Fruit fly (Drosophila melanogaster) whole organism, prepupa: ENCODE data around the gene Wdr59.

Experiments
- CG15336 ChIP-seq: fragments of 200-800 bp; sonication (Bioruptor generic); IDR thresholded peaks from 2 replicates; pipeline ENCODE4 v1.3.6; 2022; ENCODE audit warnings: missing biosample characterization, missing genetic modification characterization
- CG34406 ChIP-seq: fragments of 200-800 bp; sonication (Bioruptor generic); optimal IDR thresholded peaks from 3 replicates; lab custom pipeline; 2016; ENCODE audit warnings: missing biosample characterization, missing genetic modification characterization
- CG6854 ChIP-seq: fragments of 200-800 bp; sonication (Bioruptor generic); optimal IDR thresholded peaks from 2 replicates; lab custom pipeline; 2017; ENCODE audit warnings: missing biosample characterization, mild to moderate bottlenecking, missing genetic modification characterization
- Hr38 ChIP-seq: sonication (Bioruptor generic); optimal IDR thresholded peaks from 2 replicates; lab custom pipeline; 2016; ENCODE audit warnings: missing biosample characterization, missing genetic modification characterization
- Hr39 ChIP-seq: fragments of 200-800 bp; sonication (Bioruptor generic); optimal IDR thresholded peaks from 2 replicates; lab custom pipeline; 2016; ENCODE audit warnings: missing biosample characterization, missing genetic modification characterization
- Lpt ChIP-seq: fragments of 200-800 bp; sonication (Bioruptor generic); optimal IDR thresholded peaks from 3 replicates; lab custom pipeline; 2016; ENCODE audit warnings: missing biosample characterization, missing genetic modification characterization
- Smox ChIP-seq: fragments of 200-800 bp; sonication (Bioruptor generic); optimal IDR thresholded peaks from 3 replicates; lab custom pipeline; 2016; ENCODE audit warnings: missing biosample characterization, missing genetic modification characterization
- dac ChIP-seq: fragments of 200-800 bp; sonication (Bioruptor generic); optimal IDR thresholded peaks from 2 replicates; lab custom pipeline; 2017; ENCODE audit warnings: missing biosample characterization, mild to moderate bottlenecking, missing genetic modification characterization
- esn ChIP-seq: fragments of 200-800 bp; sonication (Bioruptor generic); optimal IDR thresholded peaks from 2 replicates; lab custom pipeline; 2016; ENCODE audit warnings: missing biosample characterization, mild to moderate bottlenecking, missing genetic modification characterization, moderate library complexity
- fd59A ChIP-seq: fragments of 200-800 bp; sonication (Bioruptor generic); optimal IDR thresholded peaks from 2 replicates; lab custom pipeline; 2017; ENCODE audit warnings: missing biosample characterization, mild to moderate bottlenecking, missing genetic modification characterization, missing genetic modification reagents
- fd85E ChIP-seq: fragments of 200-800 bp; sonication (Bioruptor generic); optimal IDR thresholded peaks from 3 replicates; lab custom pipeline; 2016; ENCODE audit warnings: missing biosample characterization, missing genetic modification characterization
- fkh ChIP-seq: fragments of 200-800 bp; sonication (Bioruptor generic); optimal IDR thresholded peaks from 3 replicates; lab custom pipeline; 2017; ENCODE audit warnings: missing biosample characterization, mild to moderate bottlenecking, missing genetic modification characterization, moderate library complexity
- topi ChIP-seq: fragments of 200-800 bp; sonication (Bioruptor generic); optimal IDR thresholded peaks from 3 replicates; lab custom pipeline; 2016; ENCODE audit warnings: missing biosample characterization, missing genetic modification characterization

DNA sequence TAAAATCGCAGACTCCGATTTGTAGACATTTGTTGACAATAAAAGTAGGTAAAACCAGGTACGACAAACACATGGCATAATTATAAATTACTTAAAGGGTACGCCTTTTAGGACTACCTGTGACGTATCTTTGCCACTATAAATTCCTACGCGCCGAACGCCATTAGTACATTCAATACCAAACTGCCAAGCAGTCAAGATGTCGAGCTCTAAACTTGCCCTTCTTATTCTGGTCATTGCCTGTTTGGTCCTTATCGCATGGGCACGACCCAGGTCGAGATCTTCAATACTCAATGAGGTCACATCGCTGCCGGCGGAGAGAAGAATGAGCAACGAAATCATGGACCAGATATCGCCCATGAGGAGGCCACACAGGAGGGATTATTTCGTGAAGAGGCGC, 20.4 kb upstream of the Wdr59 start, which contains the start of gene CG14915:
- TF ChIP-seq Hr39 (GFP tag; lab: Kevin White, UChicago) (no peak), fkh (GFP tag; lab: Kevin White, UChicago) (no peak), Hr38 (GFP tag; lab: Kevin White, UChicago) (no peak), CG34406 (no peak), fd59A (GFP tag; lab: Kevin White, UChicago) (no peak), Smox (no peak), esn (no peak), dac (GFP tag; lab: Kevin White, UChicago) (no peak), topi (GFP tag; lab: Kevin White, UChicago) (no peak), fd85E (GFP tag; lab: Kevin White, UChicago) (no peak), CG15336 (no peak), Lpt (GFP tag; lab: Kevin White, UChicago) (no peak), CG6854 (GFP tag; lab: Kevin White, UChicago) (no peak)
